Fruit fly (Drosophila melanogaster) whole organism, prepupa: ENCODE data around the gene Atat.

Experiments used
- Blimp-1 ChIP-seq: fragments of 200-800 bp; sonication (Bioruptor generic); optimal IDR thresholded peaks from 3 replicates; lab custom pipeline; 2017; ENCODE audit warnings: missing biosample characterization, missing genetic modification characterization, mild to moderate bottlenecking, moderate library complexity, missing genetic modification reagents
- CG10631 ChIP-seq: fragments of 200-800 bp; sonication (Bioruptor generic); optimal IDR thresholded peaks from 2 replicates; lab custom pipeline; 2016; ENCODE audit warnings: missing biosample characterization, missing genetic modification characterization
- CG10669 ChIP-seq: fragments of 200-800 bp; sonication (Bioruptor generic); optimal IDR thresholded peaks from 3 replicates; lab custom pipeline; 2018; ENCODE audit warnings: missing biosample characterization, mild to moderate bottlenecking, missing genetic modification characterization, moderate library complexity
- CG11294 ChIP-seq: fragments of 200-800 bp; sonication (Bioruptor generic); IDR thresholded peaks from 2 replicates; pipeline ENCODE4 v1.3.6; 2022; ENCODE audit warnings: missing biosample characterization, missing genetic modification characterization
- CG15336 ChIP-seq: fragments of 200-800 bp; sonication (Bioruptor generic); IDR thresholded peaks from 2 replicates; pipeline ENCODE4 v1.3.6; 2022; ENCODE audit warnings: missing biosample characterization, missing genetic modification characterization
- CG1621 ChIP-seq: fragments of 200-800 bp; sonication (Bioruptor generic); optimal IDR thresholded peaks from 3 replicates; lab custom pipeline; 2018; ENCODE audit warnings: missing biosample characterization, mild to moderate bottlenecking, missing genetic modification characterization
- CG16779 ChIP-seq: fragments of 200-800 bp; sonication (Bioruptor generic); optimal IDR thresholded peaks from 3 replicates; lab custom pipeline; 2017; ENCODE audit warnings: missing biosample characterization, mild to moderate bottlenecking, missing genetic modification characterization
- CG3032 ChIP-seq: fragments of 200-800 bp; optimal IDR thresholded peaks from 2 replicates; lab custom pipeline; 2019; ENCODE audit warnings: missing biosample characterization, mild to moderate bottlenecking, missing genetic modification characterization, moderate library complexity
- CG31627 ChIP-seq: fragments of 200-800 bp; sonication (Bioruptor generic); optimal IDR thresholded peaks from 3 replicates; lab custom pipeline; 2016; ENCODE audit warnings: missing biosample characterization, missing genetic modification characterization
- CG34406 ChIP-seq: fragments of 200-800 bp; sonication (Bioruptor generic); optimal IDR thresholded peaks from 3 replicates; lab custom pipeline; 2016; ENCODE audit warnings: missing biosample characterization, missing genetic modification characterization
- CG3919 ChIP-seq: fragments of 200-800 bp; sonication (Bioruptor generic); optimal IDR thresholded peaks from 3 replicates; lab custom pipeline; 2016; ENCODE audit warnings: missing biosample characterization, missing genetic modification characterization
- CG6163 ChIP-seq: fragments of 200-800 bp; sonication (Bioruptor generic); IDR thresholded peaks from 3 replicates; pipeline ENCODE4 v1.3.6; 2022; ENCODE audit warnings: missing biosample characterization, missing genetic modification characterization
- CG6276 ChIP-seq: fragments of 200-800 bp; sonication (Bioruptor generic); optimal IDR thresholded peaks from 2 replicates; lab custom pipeline; 2017; ENCODE audit warnings: missing biosample characterization, mild to moderate bottlenecking, missing genetic modification characterization
- CG6792 ChIP-seq: fragments of 200-800 bp; sonication (Bioruptor generic); optimal IDR thresholded peaks from 3 replicates; lab custom pipeline; 2016; ENCODE audit warnings: missing biosample characterization, missing genetic modification characterization
- CG6808 ChIP-seq: fragments of 200-800 bp; sonication (Bioruptor generic); optimal IDR thresholded peaks from 3 replicates; lab custom pipeline; 2017; ENCODE audit warnings: missing biosample characterization, missing genetic modification characterization, mild to moderate bottlenecking, moderate library complexity, missing genetic modification reagents
- CG6854 ChIP-seq: fragments of 200-800 bp; sonication (Bioruptor generic); optimal IDR thresholded peaks from 2 replicates; lab custom pipeline; 2017; ENCODE audit warnings: missing biosample characterization, mild to moderate bottlenecking, missing genetic modification characterization
- CG8119 ChIP-seq: fragments of 200-800 bp; sonication (Bioruptor generic); IDR thresholded peaks from 3 replicates; pipeline ENCODE4 v1.3.6; 2022; ENCODE audit warnings: missing biosample characterization, missing genetic modification characterization
- CG9139 ChIP-seq: fragments of 200-800 bp; sonication (Bioruptor generic); optimal IDR thresholded peaks from 3 replicates; lab custom pipeline; 2017; ENCODE audit warnings: missing biosample characterization, mild to moderate bottlenecking, missing genetic modification characterization
- Ets96B ChIP-seq: fragments of 200-800 bp; optimal IDR thresholded peaks from 2 replicates; lab custom pipeline; 2019; ENCODE audit warnings: missing biosample characterization, mild to moderate bottlenecking, missing genetic modification characterization, moderate library complexity
- Gug ChIP-seq: fragments of 200-800 bp; sonication (Bioruptor generic); IDR thresholded peaks from 2 replicates; pipeline ENCODE4 v1.3.6; 2022; ENCODE audit warnings: missing biosample characterization, missing genetic modification characterization
- Hr39 ChIP-seq: fragments of 200-800 bp; sonication (Bioruptor generic); optimal IDR thresholded peaks from 2 replicates; lab custom pipeline; 2016; ENCODE audit warnings: missing biosample characterization, missing genetic modification characterization
- Hr4 ChIP-seq: fragments of 200-800 bp; sonication (Bioruptor generic); optimal IDR thresholded peaks from 3 replicates; lab custom pipeline; 2016; ENCODE audit warnings: missing biosample characterization, missing genetic modification characterization
- Lpt ChIP-seq: fragments of 200-800 bp; sonication (Bioruptor generic); optimal IDR thresholded peaks from 3 replicates; lab custom pipeline; 2016; ENCODE audit warnings: missing biosample characterization, missing genetic modification characterization
- Met ChIP-seq: fragments of 200-800 bp; sonication (Bioruptor generic); optimal IDR thresholded peaks from 3 replicates; lab custom pipeline; 2016; ENCODE audit warnings: missing biosample characterization, missing genetic modification characterization
- OdsH ChIP-seq: fragments of 200-800 bp; sonication (Bioruptor generic); optimal IDR thresholded peaks from 3 replicates; lab custom pipeline; 2016; ENCODE audit warnings: missing biosample characterization, missing genetic modification characterization
- Smox ChIP-seq: fragments of 200-800 bp; sonication (Bioruptor generic); optimal IDR thresholded peaks from 3 replicates; lab custom pipeline; 2016; ENCODE audit warnings: missing biosample characterization, missing genetic modification characterization
- Sox102F ChIP-seq: fragments of 200-800 bp; sonication (Bioruptor generic); optimal IDR thresholded peaks from 2 replicates; lab custom pipeline; 2016; ENCODE audit warnings: missing biosample characterization, mild to moderate bottlenecking, missing genetic modification characterization
- Sox14 ChIP-seq: fragments of 200-800 bp; sonication (Bioruptor generic); optimal IDR thresholded peaks from 3 replicates; lab custom pipeline; 2016; ENCODE audit warnings: missing biosample characterization, missing genetic modification characterization
- Sox15 ChIP-seq: fragments of 200-800 bp; sonication (Bioruptor generic); optimal IDR thresholded peaks from 3 replicates; lab custom pipeline; 2016; ENCODE audit warnings: missing biosample characterization, missing genetic modification characterization
- achi ChIP-seq: fragments of 200-800 bp; sonication (Bioruptor generic); optimal IDR thresholded peaks from 3 replicates; lab custom pipeline; 2016; ENCODE audit warnings: missing biosample characterization, missing genetic modification characterization
- acj6 ChIP-seq: fragments of 200-800 bp; sonication (Bioruptor generic); optimal IDR thresholded peaks from 3 replicates; lab custom pipeline; 2016; ENCODE audit warnings: missing biosample characterization, missing genetic modification characterization
- cyc ChIP-seq: fragments of 200-800 bp; sonication (Bioruptor generic); optimal IDR thresholded peaks from 3 replicates; lab custom pipeline; 2016; ENCODE audit warnings: missing biosample characterization, missing genetic modification characterization
- dsx ChIP-seq: fragments of 200-800 bp; optimal IDR thresholded peaks from 3 replicates; lab custom pipeline; 2019; ENCODE audit warnings: missing biosample characterization, mild to moderate bottlenecking, missing genetic modification characterization, moderate library complexity; ENCODE audit not compliant: poor library complexity, severe bottlenecking
- eg ChIP-seq: fragments of 200-800 bp; sonication (Bioruptor generic); IDR thresholded peaks from 3 replicates; pipeline ENCODE4 v1.3.6; 2022; ENCODE audit warnings: missing biosample characterization, missing genetic modification characterization
- esn ChIP-seq: fragments of 200-800 bp; sonication (Bioruptor generic); optimal IDR thresholded peaks from 2 replicates; lab custom pipeline; 2016; ENCODE audit warnings: missing biosample characterization, mild to moderate bottlenecking, missing genetic modification characterization, moderate library complexity
- fd59A ChIP-seq: fragments of 200-800 bp; sonication (Bioruptor generic); optimal IDR thresholded peaks from 2 replicates; lab custom pipeline; 2017; ENCODE audit warnings: missing biosample characterization, mild to moderate bottlenecking, missing genetic modification characterization, missing genetic modification reagents
- fkh ChIP-seq: fragments of 200-800 bp; sonication (Bioruptor generic); optimal IDR thresholded peaks from 3 replicates; lab custom pipeline; 2017; ENCODE audit warnings: missing biosample characterization, mild to moderate bottlenecking, missing genetic modification characterization, moderate library complexity
- salr ChIP-seq, 2 experiments: fragments of 200-800 bp; sonication (Bioruptor generic); optimal IDR thresholded peaks; 3 replicates each; lab custom pipeline; 2016 to 2018; ENCODE audit warnings: missing biosample characterization in 2 of 2, missing genetic modification characterization in 2 of 2, mild to moderate bottlenecking in 1 of 2
- spab ChIP-seq: fragments of 200-800 bp; sonication (Bioruptor generic); optimal IDR thresholded peaks from 2 replicates; lab custom pipeline; 2017; ENCODE audit warnings: missing biosample characterization, mild to moderate bottlenecking, missing genetic modification characterization, missing genetic modification reagents
- ss ChIP-seq, 2 experiments: fragments of 200-800 bp; sonication (Bioruptor generic); optimal IDR thresholded peaks; 2 replicates in 1 of 2; 3 replicates in 1 of 2; lab custom pipeline; 2017 to 2018; ENCODE audit warnings: mild to moderate bottlenecking in 2 of 2, missing biosample characterization in 2 of 2, missing genetic modification characterization in 2 of 2, moderate library complexity in 1 of 2
- svp ChIP-seq: fragments of 200-800 bp; sonication (Bioruptor generic); peaks from one replicate; lab custom pipeline; 2016; ENCODE audit warnings: missing biosample characterization, missing genetic modification characterization
- topi ChIP-seq: fragments of 200-800 bp; sonication (Bioruptor generic); optimal IDR thresholded peaks from 3 replicates; lab custom pipeline; 2016; ENCODE audit warnings: missing biosample characterization, missing genetic modification characterization
- vri ChIP-seq: fragments of 200-800 bp; sonication (Bioruptor generic); optimal IDR thresholded peaks from 3 replicates; lab custom pipeline; 2016; ENCODE audit warnings: missing biosample characterization, mild to moderate bottlenecking, missing genetic modification characterization

Gene Atat

DNA sequence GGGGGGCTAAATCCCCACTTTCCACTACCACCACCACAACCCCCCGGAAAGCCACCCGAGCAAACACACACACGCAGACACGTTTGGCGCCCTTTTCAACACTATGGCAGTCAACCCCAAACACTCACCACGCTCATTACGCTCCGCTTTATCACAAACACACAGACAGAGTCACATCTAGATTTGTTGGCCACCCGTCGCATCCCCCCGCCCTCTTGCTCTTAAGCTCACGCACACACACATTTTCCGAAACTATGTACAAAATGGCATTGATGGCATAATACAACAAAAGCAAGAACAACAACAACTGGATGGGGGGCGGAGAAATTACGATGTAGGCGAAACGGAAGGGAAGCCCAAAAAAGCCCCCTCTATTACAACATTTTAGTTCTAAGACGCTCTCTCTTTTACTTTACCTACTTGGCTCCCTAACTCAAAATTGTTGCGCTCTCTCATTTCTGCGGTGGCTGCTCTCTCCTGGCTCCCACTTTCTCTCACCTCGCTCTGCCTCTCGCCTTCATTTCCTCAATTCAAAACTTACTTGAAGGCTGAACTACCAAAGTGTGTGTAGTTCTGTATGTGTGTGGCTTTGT is 39.2 kb upstream of the Atat start:
- TF ChIP-seq CG34406 (no peak), CG9139 (GFP tag; lab: Kevin White, UChicago) (no peak), fkh (GFP tag; lab: Kevin White, UChicago) (peak; percentile 74), svp (GFP tag; lab: Kevin White, UChicago) (no peak), Gug (GFP tag; lab: Robert Waterston, UW) (no peak)

DNA sequence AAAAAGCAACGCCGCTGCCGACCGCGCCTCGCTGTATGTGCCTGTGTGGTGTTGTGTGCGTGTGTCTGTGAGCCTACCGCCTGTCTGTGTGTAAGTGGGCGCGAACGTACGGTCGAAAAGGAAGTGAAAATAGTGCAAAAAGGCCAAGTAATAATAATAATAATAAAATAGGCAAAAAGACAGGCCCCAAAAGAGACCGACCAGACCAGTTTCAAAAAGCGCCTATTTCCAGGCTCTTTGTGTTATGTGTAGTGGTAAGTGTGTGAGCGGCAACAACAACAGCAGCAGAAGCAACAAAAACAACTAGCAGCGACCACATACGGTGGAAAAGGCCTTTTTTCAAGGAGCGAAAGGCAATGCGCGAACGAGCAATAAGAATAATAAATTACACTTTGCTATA is 36.2 kb upstream of the Atat start:
- TF ChIP-seq salr (GFP tag; optimal IDR thresholded peaks at IDR 0.05; lab: Kevin White, UChicago) (peak in 1 of 2 experiments; percentile 21), CG9139 (GFP tag; lab: Kevin White, UChicago) (peak; percentile 82), CG8119 (GFP tag; lab: Robert Waterston, UW) (peak; percentile 44; the same call in 2 of the 3 replicates), CG6792 (GFP tag; lab: Kevin White, UChicago) (no peak), CG6808 (GFP tag; lab: Kevin White, UChicago) (peak; percentile 78), dsx (GFP tag; lab: Kevin White, UChicago) (peak; percentile 53), CG3032 (tag; lab: Kevin White, UChicago) (peak; percentile 46), Ets96B (tag; lab: Kevin White, UChicago) (peak; percentile 64), CG10669 (peak; percentile 33), acj6 (GFP tag; lab: Kevin White, UChicago) (no peak), Smox (GFP tag; lab: Kevin White, UChicago) (no peak), CG1621 (tag; lab: Kevin White, UChicago) (peak; percentile 66), spab (GFP tag; lab: Kevin White, UChicago) (peak; percentile 30), Sox102F (GFP tag; lab: Kevin White, UChicago) (no peak), ss (GFP tag; optimal IDR thresholded peaks at IDR 0.05; lab: Kevin White, UChicago) (peak; percentile 86 to 87), CG6163 (peak; percentile 66; the same call in 2 of the 3 replicates), CG16779 (tag; lab: Kevin White, UChicago) (peak; percentile 27)

DNA sequence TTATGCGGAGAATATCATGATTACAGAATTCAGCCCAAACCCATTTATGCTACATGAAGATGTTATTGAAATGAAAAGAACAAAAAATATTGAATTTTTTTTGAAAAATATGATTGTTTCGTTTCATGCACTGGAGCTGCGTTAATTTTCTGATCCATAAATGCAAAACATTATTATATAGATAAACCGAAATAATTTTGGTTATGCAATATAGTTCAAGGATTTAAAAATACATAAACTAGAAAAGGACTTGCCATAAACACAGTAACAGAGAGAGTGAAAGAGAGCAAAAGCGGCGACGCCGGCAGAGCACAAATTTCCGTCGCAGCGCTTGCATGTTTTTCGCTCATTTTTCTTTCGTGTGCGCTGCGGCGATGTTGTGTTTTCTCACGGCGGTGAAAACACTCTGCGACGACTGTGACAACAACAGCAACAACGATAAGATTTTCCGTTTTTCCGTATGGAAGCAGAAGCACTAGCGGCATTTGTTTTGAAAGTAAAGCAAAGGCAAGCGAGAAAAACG is 35.8 kb upstream of the Atat start:
- TF ChIP-seq dsx (GFP tag; lab: Kevin White, UChicago) (peak; percentile 85), CG3919 (GFP tag; lab: Kevin White, UChicago) (peak; percentile 89), CG11294 (GFP tag; lab: Robert Waterston, UW) (peak; percentile 78), Sox15 (GFP tag; lab: Kevin White, UChicago) (peak; percentile 56), Smox (GFP tag; lab: Kevin White, UChicago) (peak; percentile 89), eg (GFP tag; lab: Robert Waterston, UW) (peak; percentile 90), ss (GFP tag; optimal IDR thresholded peaks at IDR 0.05; lab: Kevin White, UChicago) (peak; percentile 66 to 84), esn (GFP tag; lab: Kevin White, UChicago) (peak; percentile 93), Hr39 (GFP tag; lab: Kevin White, UChicago) (peak; percentile 64), CG15336 (GFP tag; lab: Robert Waterston, UW) (peak; percentile 95), CG3032 (tag; lab: Kevin White, UChicago) (peak; percentile 91), CG31627 (GFP tag; lab: Kevin White, UChicago) (peak; percentile 77), svp (GFP tag; lab: Kevin White, UChicago) (peak; percentile 95), CG6854 (GFP tag; lab: Kevin White, UChicago) (peak; percentile 85), CG9139 (GFP tag; lab: Kevin White, UChicago) (peak; percentile 71), fd59A (GFP tag; lab: Kevin White, UChicago) (peak; percentile 81), cyc (GFP tag; lab: Kevin White, UChicago) (peak; percentile 80), Sox14 (GFP tag; lab: Kevin White, UChicago) (peak; percentile 86), achi (GFP tag; lab: Kevin White, UChicago) (peak; percentile 90), CG10631 (GFP tag; lab: Kevin White, UChicago) (peak; percentile 79), CG6276 (peak; percentile 97), Blimp-1 (peak; percentile 80), Sox102F (GFP tag; lab: Kevin White, UChicago) (peak; percentile 89), Met (GFP tag; lab: Kevin White, UChicago) (peak; percentile 90), Hr4 (peak; percentile 96), vri (GFP tag; lab: Kevin White, UChicago) (peak; percentile 83), CG8119 (GFP tag; lab: Robert Waterston, UW) (peak; percentile 96), CG16779 (tag; lab: Kevin White, UChicago) (peak; percentile 90), CG34406 (peak; percentile 87), topi (GFP tag; lab: Kevin White, UChicago) (peak; percentile 89), Lpt (GFP tag; lab: Kevin White, UChicago) (peak; percentile 92), CG6163 (peak; percentile 87), acj6 (GFP tag; lab: Kevin White, UChicago) (peak; percentile 87), fkh (GFP tag; lab: Kevin White, UChicago) (peak; percentile 29), OdsH (peak; percentile 91)
